Fruit fly (Drosophila melanogaster) whole organism, prepupa: ENCODE results near the gene CG42507.
A peak's percentile ranks its signal among the peaks of the same experiment; 100 is the strongest.

ENCODE experiments used
- Blimp-1 ChIP-seq: fragments of 200-800 bp; sonication (Bioruptor generic); optimal IDR thresholded peaks from 3 replicates; lab custom pipeline; 2017; ENCODE audit warnings: missing biosample characterization, missing genetic modification characterization, mild to moderate bottlenecking, moderate library complexity, missing genetic modification reagents
- CG10631 ChIP-seq: fragments of 200-800 bp; sonication (Bioruptor generic); optimal IDR thresholded peaks from 2 replicates; lab custom pipeline; 2016; ENCODE audit warnings: missing biosample characterization, missing genetic modification characterization
- CG10669 ChIP-seq: fragments of 200-800 bp; sonication (Bioruptor generic); optimal IDR thresholded peaks from 3 replicates; lab custom pipeline; 2018; ENCODE audit warnings: missing biosample characterization, mild to moderate bottlenecking, missing genetic modification characterization, moderate library complexity
- CG11294 ChIP-seq: fragments of 200-800 bp; sonication (Bioruptor generic); IDR thresholded peaks from 2 replicates; pipeline ENCODE4 v1.3.6; 2022; ENCODE audit warnings: missing biosample characterization, missing genetic modification characterization
- CG11762 ChIP-seq: fragments of 200-800 bp; sonication (Bioruptor generic); optimal IDR thresholded peaks from 3 replicates; lab custom pipeline; 2016; ENCODE audit warnings: missing biosample characterization, missing genetic modification characterization; ENCODE audit not compliant: insufficient read depth
- CG11902 ChIP-seq: fragments of 200-800 bp; sonication (Bioruptor generic); optimal IDR thresholded peaks from 3 replicates; lab custom pipeline; 2016; ENCODE audit warnings: missing biosample characterization, missing genetic modification characterization
- CG15336 ChIP-seq: fragments of 200-800 bp; sonication (Bioruptor generic); IDR thresholded peaks from 2 replicates; pipeline ENCODE4 v1.3.6; 2022; ENCODE audit warnings: missing biosample characterization, missing genetic modification characterization
- CG1621 ChIP-seq: fragments of 200-800 bp; sonication (Bioruptor generic); optimal IDR thresholded peaks from 3 replicates; lab custom pipeline; 2018; ENCODE audit warnings: missing biosample characterization, mild to moderate bottlenecking, missing genetic modification characterization
- CG3032 ChIP-seq: fragments of 200-800 bp; optimal IDR thresholded peaks from 2 replicates; lab custom pipeline; 2019; ENCODE audit warnings: missing biosample characterization, mild to moderate bottlenecking, missing genetic modification characterization, moderate library complexity
- CG31627 ChIP-seq: fragments of 200-800 bp; sonication (Bioruptor generic); optimal IDR thresholded peaks from 3 replicates; lab custom pipeline; 2016; ENCODE audit warnings: missing biosample characterization, missing genetic modification characterization
- CG32006 ChIP-seq: fragments of 200-800 bp; sonication (Bioruptor generic); optimal IDR thresholded peaks from 3 replicates; lab custom pipeline; 2017; ENCODE audit warnings: missing biosample characterization, mild to moderate bottlenecking, missing genetic modification characterization
- CG34406 ChIP-seq: fragments of 200-800 bp; sonication (Bioruptor generic); optimal IDR thresholded peaks from 3 replicates; lab custom pipeline; 2016; ENCODE audit warnings: missing biosample characterization, missing genetic modification characterization
- CG4318 ChIP-seq: fragments of 200-800 bp; sonication (Bioruptor generic); optimal IDR thresholded peaks from 3 replicates; lab custom pipeline; 2017; ENCODE audit warnings: missing biosample characterization, mild to moderate bottlenecking, missing genetic modification characterization
- CG6163 ChIP-seq: fragments of 200-800 bp; sonication (Bioruptor generic); IDR thresholded peaks from 3 replicates; pipeline ENCODE4 v1.3.6; 2022; ENCODE audit warnings: missing biosample characterization, missing genetic modification characterization
- CG6276 ChIP-seq: fragments of 200-800 bp; sonication (Bioruptor generic); optimal IDR thresholded peaks from 2 replicates; lab custom pipeline; 2017; ENCODE audit warnings: missing biosample characterization, mild to moderate bottlenecking, missing genetic modification characterization
- CG6792 ChIP-seq: fragments of 200-800 bp; sonication (Bioruptor generic); optimal IDR thresholded peaks from 3 replicates; lab custom pipeline; 2016; ENCODE audit warnings: missing biosample characterization, missing genetic modification characterization
- CG6808 ChIP-seq: fragments of 200-800 bp; sonication (Bioruptor generic); optimal IDR thresholded peaks from 3 replicates; lab custom pipeline; 2017; ENCODE audit warnings: missing biosample characterization, missing genetic modification characterization, mild to moderate bottlenecking, moderate library complexity, missing genetic modification reagents
- CG6854 ChIP-seq: fragments of 200-800 bp; sonication (Bioruptor generic); optimal IDR thresholded peaks from 2 replicates; lab custom pipeline; 2017; ENCODE audit warnings: missing biosample characterization, mild to moderate bottlenecking, missing genetic modification characterization
- CG8119 ChIP-seq: fragments of 200-800 bp; sonication (Bioruptor generic); IDR thresholded peaks from 3 replicates; pipeline ENCODE4 v1.3.6; 2022; ENCODE audit warnings: missing biosample characterization, missing genetic modification characterization
- CG8632 ChIP-seq: fragments of 200-800 bp; sonication (Bioruptor generic); optimal IDR thresholded peaks from 3 replicates; lab custom pipeline; 2016; ENCODE audit warnings: missing biosample characterization, missing genetic modification characterization
- CG9139 ChIP-seq: fragments of 200-800 bp; sonication (Bioruptor generic); optimal IDR thresholded peaks from 3 replicates; lab custom pipeline; 2017; ENCODE audit warnings: missing biosample characterization, mild to moderate bottlenecking, missing genetic modification characterization
- Eip78C ChIP-seq: fragments of 200-800 bp; sonication (Bioruptor generic); peaks from one replicate; lab custom pipeline; 2016; ENCODE audit warnings: missing biosample characterization, missing genetic modification characterization
- Eip93F ChIP-seq: fragments of 200-800 bp; sonication (Bioruptor generic); optimal IDR thresholded peaks from 2 replicates; lab custom pipeline; 2016; ENCODE audit warnings: missing biosample characterization, mild to moderate bottlenecking, missing genetic modification characterization
- Ets21C ChIP-seq: fragments of 200-800 bp; sonication (Bioruptor generic); optimal IDR thresholded peaks from 3 replicates; lab custom pipeline; 2016; ENCODE audit warnings: missing biosample characterization, missing genetic modification characterization
- Gug ChIP-seq: fragments of 200-800 bp; sonication (Bioruptor generic); IDR thresholded peaks from 2 replicates; pipeline ENCODE4 v1.3.6; 2022; ENCODE audit warnings: missing biosample characterization, missing genetic modification characterization
- Hr38 ChIP-seq: sonication (Bioruptor generic); optimal IDR thresholded peaks from 2 replicates; lab custom pipeline; 2016; ENCODE audit warnings: missing biosample characterization, missing genetic modification characterization
- Hr39 ChIP-seq: fragments of 200-800 bp; sonication (Bioruptor generic); optimal IDR thresholded peaks from 2 replicates; lab custom pipeline; 2016; ENCODE audit warnings: missing biosample characterization, missing genetic modification characterization
- Hr4 ChIP-seq: fragments of 200-800 bp; sonication (Bioruptor generic); optimal IDR thresholded peaks from 3 replicates; lab custom pipeline; 2016; ENCODE audit warnings: missing biosample characterization, missing genetic modification characterization
- Lpt ChIP-seq: fragments of 200-800 bp; sonication (Bioruptor generic); optimal IDR thresholded peaks from 3 replicates; lab custom pipeline; 2016; ENCODE audit warnings: missing biosample characterization, missing genetic modification characterization
- Met ChIP-seq: fragments of 200-800 bp; sonication (Bioruptor generic); optimal IDR thresholded peaks from 3 replicates; lab custom pipeline; 2016; ENCODE audit warnings: missing biosample characterization, missing genetic modification characterization
- OdsH ChIP-seq: fragments of 200-800 bp; sonication (Bioruptor generic); optimal IDR thresholded peaks from 3 replicates; lab custom pipeline; 2016; ENCODE audit warnings: missing biosample characterization, missing genetic modification characterization
- Smox ChIP-seq: fragments of 200-800 bp; sonication (Bioruptor generic); optimal IDR thresholded peaks from 3 replicates; lab custom pipeline; 2016; ENCODE audit warnings: missing biosample characterization, missing genetic modification characterization
- Sox15 ChIP-seq: fragments of 200-800 bp; sonication (Bioruptor generic); optimal IDR thresholded peaks from 3 replicates; lab custom pipeline; 2016; ENCODE audit warnings: missing biosample characterization, missing genetic modification characterization
- achi ChIP-seq: fragments of 200-800 bp; sonication (Bioruptor generic); optimal IDR thresholded peaks from 3 replicates; lab custom pipeline; 2016; ENCODE audit warnings: missing biosample characterization, missing genetic modification characterization
- acj6 ChIP-seq: fragments of 200-800 bp; sonication (Bioruptor generic); optimal IDR thresholded peaks from 3 replicates; lab custom pipeline; 2016; ENCODE audit warnings: missing biosample characterization, missing genetic modification characterization
- cyc ChIP-seq: fragments of 200-800 bp; sonication (Bioruptor generic); optimal IDR thresholded peaks from 3 replicates; lab custom pipeline; 2016; ENCODE audit warnings: missing biosample characterization, missing genetic modification characterization
- dac ChIP-seq: fragments of 200-800 bp; sonication (Bioruptor generic); optimal IDR thresholded peaks from 2 replicates; lab custom pipeline; 2017; ENCODE audit warnings: missing biosample characterization, mild to moderate bottlenecking, missing genetic modification characterization
- dsx ChIP-seq: fragments of 200-800 bp; optimal IDR thresholded peaks from 3 replicates; lab custom pipeline; 2019; ENCODE audit warnings: missing biosample characterization, mild to moderate bottlenecking, missing genetic modification characterization, moderate library complexity; ENCODE audit not compliant: poor library complexity, severe bottlenecking
- eg ChIP-seq: fragments of 200-800 bp; sonication (Bioruptor generic); IDR thresholded peaks from 3 replicates; pipeline ENCODE4 v1.3.6; 2022; ENCODE audit warnings: missing biosample characterization, missing genetic modification characterization
- fd59A ChIP-seq: fragments of 200-800 bp; sonication (Bioruptor generic); optimal IDR thresholded peaks from 2 replicates; lab custom pipeline; 2017; ENCODE audit warnings: missing biosample characterization, mild to moderate bottlenecking, missing genetic modification characterization, missing genetic modification reagents
- fd85E ChIP-seq: fragments of 200-800 bp; sonication (Bioruptor generic); optimal IDR thresholded peaks from 3 replicates; lab custom pipeline; 2016; ENCODE audit warnings: missing biosample characterization, missing genetic modification characterization
- fkh ChIP-seq: fragments of 200-800 bp; sonication (Bioruptor generic); optimal IDR thresholded peaks from 3 replicates; lab custom pipeline; 2017; ENCODE audit warnings: missing biosample characterization, mild to moderate bottlenecking, missing genetic modification characterization, moderate library complexity
- lz ChIP-seq: fragments of 200-800 bp; sonication (Bioruptor generic); optimal IDR thresholded peaks from 3 replicates; lab custom pipeline; 2016; ENCODE audit warnings: missing biosample characterization, missing genetic modification characterization
- net ChIP-seq: fragments of 200-800 bp; sonication (Bioruptor generic); optimal IDR thresholded peaks from 3 replicates; lab custom pipeline; 2016; ENCODE audit warnings: missing biosample characterization, missing genetic modification characterization
- salr ChIP-seq, 2 experiments: fragments of 200-800 bp; sonication (Bioruptor generic); optimal IDR thresholded peaks; 3 replicates each; lab custom pipeline; 2016 to 2018; ENCODE audit warnings: missing biosample characterization in 2 of 2, missing genetic modification characterization in 2 of 2, mild to moderate bottlenecking in 1 of 2
- spab ChIP-seq: fragments of 200-800 bp; sonication (Bioruptor generic); optimal IDR thresholded peaks from 2 replicates; lab custom pipeline; 2017; ENCODE audit warnings: missing biosample characterization, mild to moderate bottlenecking, missing genetic modification characterization, missing genetic modification reagents
- ss ChIP-seq, 2 experiments: fragments of 200-800 bp; sonication (Bioruptor generic); optimal IDR thresholded peaks; 2 replicates in 1 of 2; 3 replicates in 1 of 2; lab custom pipeline; 2017 to 2018; ENCODE audit warnings: mild to moderate bottlenecking in 2 of 2, missing biosample characterization in 2 of 2, missing genetic modification characterization in 2 of 2, moderate library complexity in 1 of 2
- svp ChIP-seq: fragments of 200-800 bp; sonication (Bioruptor generic); peaks from one replicate; lab custom pipeline; 2016; ENCODE audit warnings: missing biosample characterization, missing genetic modification characterization
- topi ChIP-seq: fragments of 200-800 bp; sonication (Bioruptor generic); optimal IDR thresholded peaks from 3 replicates; lab custom pipeline; 2016; ENCODE audit warnings: missing biosample characterization, missing genetic modification characterization
- vri ChIP-seq: fragments of 200-800 bp; sonication (Bioruptor generic); optimal IDR thresholded peaks from 3 replicates; lab custom pipeline; 2016; ENCODE audit warnings: missing biosample characterization, mild to moderate bottlenecking, missing genetic modification characterization

Gene CG42507

dm6 chr3L:14757464-14758384, at the start of gene CG42507:
Gene CG42507 (minus strand): TSS chr3L:14757962.
- TF ChIP-seq Smox (GFP tag; lab: Kevin White, UChicago) (no peak), fkh (GFP tag; lab: Kevin White, UChicago) (peak; percentile 98), CG10669 (GFP tag; lab: Kevin White, UChicago) (no peak), Sox15 (GFP tag; lab: Kevin White, UChicago) (no peak), spab (GFP tag; lab: Kevin White, UChicago) (no peak), dsx (GFP tag; lab: Kevin White, UChicago) (peak; percentile 66), CG15336 (GFP tag; lab: Robert Waterston, UW) (peak; percentile 20; the same call in 1 of the 2 replicates), CG4318 (GFP tag; lab: Kevin White, UChicago) (no peak), Hr4 (GFP tag; lab: Kevin White, UChicago) (no peak), CG34406 (GFP tag; lab: Kevin White, UChicago) (no peak), CG32006 (peak; percentile 17), CG8119 (GFP tag; lab: Robert Waterston, UW) (peak; percentile 38; the same call in 2 of the 3 replicates), Lpt (no peak), CG31627 (no peak), Hr39 (GFP tag; lab: Kevin White, UChicago) (no peak), CG11294 (GFP tag; lab: Robert Waterston, UW) (no peak), salr (GFP tag; optimal IDR thresholded peaks at IDR 0.05; lab: Kevin White, UChicago) (peak in 1 of 2 experiments; percentile 5), svp (GFP tag; lab: Kevin White, UChicago) (peak; percentile 55), eg (GFP tag; lab: Robert Waterston, UW) (no peak; the same call in 1 of the 3 replicates), Eip78C (GFP tag; lab: Kevin White, UChicago) (no peak), CG6276 (GFP tag; lab: Kevin White, UChicago) (peak; percentile 31), acj6 (GFP tag; lab: Kevin White, UChicago) (no peak), CG10631 (GFP tag; lab: Kevin White, UChicago) (peak; percentile 17), CG6808 (no peak), topi (no peak), Ets21C (GFP tag; lab: Kevin White, UChicago) (no peak), CG6163 (GFP tag; lab: Robert Waterston, UW) (peak; percentile 60; the same call in 2 of the 3 replicates), CG11902 (GFP tag; lab: Kevin White, UChicago) (no peak), Blimp-1 (GFP tag; lab: Kevin White, UChicago) (no peak), Hr38 (no peak), lz (GFP tag; lab: Kevin White, UChicago) (no peak), CG3032 (tag; lab: Kevin White, UChicago) (no peak), fd85E (GFP tag; lab: Kevin White, UChicago) (no peak), OdsH (GFP tag; lab: Kevin White, UChicago) (no peak), CG6854 (GFP tag; lab: Kevin White, UChicago) (peak; percentile 71), CG1621 (tag; lab: Kevin White, UChicago) (peak; percentile 39), achi (GFP tag; lab: Kevin White, UChicago) (no peak), Met (GFP tag; lab: Kevin White, UChicago) (no peak), CG9139 (GFP tag; lab: Kevin White, UChicago) (peak; percentile 61), vri (GFP tag; lab: Kevin White, UChicago) (peak; percentile 70), CG8632 (GFP tag; lab: Kevin White, UChicago) (peak; percentile 5), fd59A (GFP tag; lab: Kevin White, UChicago) (no peak), Gug (no peak), net (GFP tag; lab: Kevin White, UChicago) (peak; percentile 46), ss (GFP tag; optimal IDR thresholded peaks at IDR 0.05; lab: Kevin White, UChicago) (peak; percentile 23 to 50), CG11762 (GFP tag; lab: Kevin White, UChicago) (no peak), Eip93F (GFP tag; lab: Kevin White, UChicago) (no peak), cyc (GFP tag; lab: Kevin White, UChicago) (no peak), dac (GFP tag; lab: Kevin White, UChicago) (no peak), CG6792 (no peak)
